Worm (Caenorhabditis elegans): ENCODE measurements around the gene srh-166.

- no peak for TF ChIP-seq elt-3 (tag; optimal IDR thresholded peaks at IDR 0.05)
- no peak for TF ChIP-seq nhr-237 (tag; optimal IDR thresholded peaks at IDR 0.05)
- no peak for TF ChIP-seq mdl-1 (tag; optimal IDR thresholded peaks at IDR 0.05)
- TF ChIP-seq ama-1 (optimal IDR thresholded peaks at IDR 0.05), result no peak
- no peak for TF ChIP-seq ztf-11 (tag; optimal IDR thresholded peaks at IDR 0.05)
- TF ChIP-seq fos-1 (tag; optimal IDR thresholded peaks at IDR 0.05), result no peak
- no peak for TF ChIP-seq dpl-1 (GFP tag; optimal IDR thresholded peaks at IDR 0.05)
- no peak for TF ChIP-seq lin-39 (tag; optimal IDR thresholded peaks at IDR 0.05)
These were observed 44.9 kb downstream of the srh-166 start for ce11 chrV:20480790-20481189.
